Worm (Caenorhabditis elegans): ENCODE data around the gene grd-10.

ce11 chrIV:3399015-3399722 is 41.7 kb upstream of the grd-10 start, which contains the start of the genes dyf-3 and pdhb-1:
- TF ChIP-seq lin-39 (tag; optimal IDR thresholded peaks at IDR 0.05) (no peak), jun-1 (tag; optimal IDR thresholded peaks at IDR 0.05) (no peak), nhr-77 (tag; optimal IDR thresholded peaks at IDR 0.05) (no peak), ama-1 (optimal IDR thresholded peaks at IDR 0.05) (no peak), F37D6.2 (tag; optimal IDR thresholded peaks at IDR 0.05) (no peak), pqm-1 (tag; optimal IDR thresholded peaks at IDR 0.05) (no peak), nhr-28 (tag; optimal IDR thresholded peaks at IDR 0.05) (no peak), dve-1 (tag; optimal IDR thresholded peaks at IDR 0.05; ENCODE audit: insufficient read depth) (no peak), attf-4 (tag; optimal IDR thresholded peaks at IDR 0.05) (no peak), spr-1 (tag; optimal IDR thresholded peaks at IDR 0.05) (no peak), nhr-237 (tag; optimal IDR thresholded peaks at IDR 0.05) (no peak), unc-39 (tag; optimal IDR thresholded peaks at IDR 0.05) (no peak), nhr-11 (tag; optimal IDR thresholded peaks at IDR 0.05) (no peak), daf-8 (GFP tag; IDR thresholded peaks at IDR 0.05) (no peak)
